Worm (Caenorhabditis elegans) whole organism, L4/young adult: ENCODE data around the gene clec-138.

ENCODE experiments used
- W03F9.2 ChIP-seq: fragments of 150-350 bp; optimal IDR thresholded peaks from 2 replicates; lab custom pipeline; 2014; ENCODE audit warnings: missing biosample characterization, missing genetic modification characterization
- him-1 ChIP-seq: sonication (generic microtip); optimal IDR thresholded peaks from 2 replicates; lab custom pipeline; 2016; ENCODE audit warnings: missing genotype, missing genetic modification reagents, missing genetic modification characterization, missing compliant biosample characterization

DNA sequence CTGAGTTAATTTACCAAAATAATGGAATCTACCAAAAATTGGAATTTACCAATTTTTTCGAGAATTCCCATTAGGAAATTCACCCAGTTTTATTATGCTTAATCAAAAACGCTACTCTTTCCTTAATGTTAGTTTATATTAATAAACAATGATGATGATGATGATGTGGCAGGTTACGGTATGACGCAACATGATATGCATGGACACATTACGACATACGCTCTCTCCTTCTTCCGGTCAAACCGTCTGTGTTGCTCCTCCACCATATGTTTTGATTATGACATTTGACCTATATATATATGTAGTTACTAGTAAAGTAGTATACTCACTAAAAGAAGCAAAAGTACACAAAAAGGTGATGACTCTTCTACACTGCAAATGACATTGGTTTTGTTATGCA is 42.2 kb downstream of the clec-138 start:
- no peak for TF ChIP-seq him-1 (tag; lab: Kevin White, UChicago)
- no peak for TF ChIP-seq W03F9.2 (tag; lab: Kevin White, UChicago)
